Fruit fly (Drosophila melanogaster): Measurements from ENCODE around the gene Cht5.

Cht5 gene

DNA sequence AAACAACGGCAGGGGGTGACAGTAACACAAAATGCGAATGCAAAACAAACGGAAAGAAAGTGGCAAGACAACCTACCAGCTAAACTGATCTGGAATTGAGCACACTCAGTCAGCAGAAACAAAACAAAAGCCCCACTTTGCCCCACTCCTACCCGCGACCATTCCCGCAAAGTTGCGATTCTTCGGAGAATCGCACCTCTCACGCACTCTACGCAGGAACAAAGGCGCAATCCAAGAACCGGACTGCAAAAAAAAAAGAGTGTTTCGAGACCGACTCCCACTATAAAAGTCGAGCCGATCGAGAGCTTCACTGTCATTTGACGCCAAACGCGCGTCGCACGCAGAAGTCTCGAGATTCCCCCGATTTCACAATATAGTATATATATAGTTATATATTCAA is at the start of gene Cht5:
TSS of gene Cht5 (plus strand) at position 311 of the 400 bp plus-strand sequence.
- no peak for TF ChIP-seq Sin3A (optimal IDR thresholded peaks at IDR 0.05)

DNA sequence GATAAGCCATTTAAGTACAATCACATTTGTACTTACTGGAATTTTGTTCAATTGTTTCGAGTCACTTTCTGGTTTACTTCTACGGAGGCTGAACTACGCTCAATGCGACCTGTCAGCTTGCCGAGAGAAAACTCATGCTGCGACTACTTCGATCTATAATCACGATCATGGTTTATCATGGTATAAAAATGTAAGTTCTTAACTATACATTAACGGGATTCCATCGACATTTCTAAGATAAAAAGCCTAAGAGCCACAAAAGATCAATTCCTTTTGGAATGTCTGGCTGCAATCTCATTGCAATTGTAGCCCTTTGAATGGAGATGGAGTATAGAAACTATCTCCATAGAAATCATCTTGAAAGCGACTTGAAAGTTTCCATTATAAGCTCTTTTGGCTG is 49.3 kb upstream of the Cht5 start, which contains the start of gene Ubc87F:
TSS of gene Ubc87F (minus strand) at position 101 of the 400 bp plus-strand sequence.
- TF ChIP-seq ttk (optimal IDR thresholded peaks at IDR 0.05) (no peak), h (optimal IDR thresholded peaks at IDR 0.05) (no peak), psq (optimal IDR thresholded peaks at IDR 0.05) (no peak), insv (optimal IDR thresholded peaks at IDR 0.05) (no peak), Myc (optimal IDR thresholded peaks at IDR 0.05) (no peak), Sin3A (optimal IDR thresholded peaks at IDR 0.05) (no peak)

DNA sequence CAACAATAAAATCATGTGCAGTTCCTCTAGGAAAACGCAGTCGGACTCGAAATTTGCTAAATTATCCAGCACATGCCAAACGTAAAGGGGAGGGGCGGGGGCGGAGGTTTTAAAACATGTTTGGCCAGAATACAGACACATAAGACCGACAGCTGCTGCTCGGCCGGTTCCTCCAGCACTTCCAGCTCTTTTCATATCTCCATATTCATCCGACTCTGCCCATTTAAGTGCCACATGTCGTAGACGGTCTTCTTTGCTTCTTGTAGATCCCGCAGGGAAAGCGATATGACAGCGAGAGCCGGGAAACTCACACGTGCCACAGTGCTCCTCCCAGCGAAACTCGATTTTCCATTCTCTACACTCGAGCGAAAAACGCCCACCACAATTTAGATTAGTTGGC is 48.3 kb upstream of the Cht5 start:
- TF ChIP-seq insv (optimal IDR thresholded peaks at IDR 0.05) (no peak), Myc (optimal IDR thresholded peaks at IDR 0.05) (no peak), psq (optimal IDR thresholded peaks at IDR 0.05) (no peak), Sin3A (optimal IDR thresholded peaks at IDR 0.05) (no peak), h (optimal IDR thresholded peaks at IDR 0.05) (no peak), ttk (optimal IDR thresholded peaks at IDR 0.05) (no peak)

DNA sequence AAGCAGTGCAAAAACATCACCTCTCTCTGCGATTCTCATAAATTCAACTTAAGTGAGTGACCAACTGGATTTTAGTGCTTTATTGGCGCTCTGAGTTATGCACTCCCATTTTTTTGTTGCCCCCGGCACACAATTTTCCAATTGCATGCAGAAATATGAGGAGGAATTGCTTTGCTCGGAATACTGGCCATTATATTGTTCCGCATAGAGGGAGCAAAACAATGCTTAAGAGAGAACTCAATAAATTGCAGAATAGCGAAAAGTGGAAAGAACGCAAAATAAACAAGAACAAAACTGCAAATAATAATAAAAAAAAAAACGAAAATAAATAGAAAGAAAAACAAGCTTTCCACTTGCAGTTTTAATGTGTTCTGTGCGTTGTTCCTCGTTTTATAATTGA is 46.6 kb upstream of the Cht5 start:
- TF ChIP-seq ttk (optimal IDR thresholded peaks at IDR 0.05) (no peak), Myc (optimal IDR thresholded peaks at IDR 0.05) (no peak)

DNA sequence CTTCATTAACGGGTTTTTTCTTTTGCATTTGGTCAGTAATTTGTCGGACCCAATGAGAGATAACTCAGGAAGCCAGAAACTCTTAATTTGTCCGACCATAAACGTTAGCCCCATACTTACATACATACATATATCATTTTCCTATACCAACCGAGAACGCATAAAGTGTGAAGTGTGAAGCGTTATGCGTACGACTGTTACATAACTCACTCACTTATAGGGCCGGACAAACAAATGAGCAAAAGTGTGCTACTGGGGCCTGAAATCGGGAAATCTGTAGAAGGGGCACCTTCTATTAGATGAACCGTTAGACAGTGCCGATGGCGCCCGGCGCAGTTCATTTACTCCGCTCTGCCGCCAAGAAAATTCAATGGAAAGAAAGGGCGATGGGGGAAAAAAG is 45.4 kb upstream of the Cht5 start:
- TF ChIP-seq psq (optimal IDR thresholded peaks at IDR 0.05), result no peak
- TF ChIP-seq Sin3A (optimal IDR thresholded peaks at IDR 0.05), result no peak
- no peak for TF ChIP-seq insv (optimal IDR thresholded peaks at IDR 0.05)
- no peak for TF ChIP-seq h (optimal IDR thresholded peaks at IDR 0.05)
- no peak for TF ChIP-seq ttk (optimal IDR thresholded peaks at IDR 0.05)
- TF ChIP-seq Myc (optimal IDR thresholded peaks at IDR 0.05), result no peak

DNA sequence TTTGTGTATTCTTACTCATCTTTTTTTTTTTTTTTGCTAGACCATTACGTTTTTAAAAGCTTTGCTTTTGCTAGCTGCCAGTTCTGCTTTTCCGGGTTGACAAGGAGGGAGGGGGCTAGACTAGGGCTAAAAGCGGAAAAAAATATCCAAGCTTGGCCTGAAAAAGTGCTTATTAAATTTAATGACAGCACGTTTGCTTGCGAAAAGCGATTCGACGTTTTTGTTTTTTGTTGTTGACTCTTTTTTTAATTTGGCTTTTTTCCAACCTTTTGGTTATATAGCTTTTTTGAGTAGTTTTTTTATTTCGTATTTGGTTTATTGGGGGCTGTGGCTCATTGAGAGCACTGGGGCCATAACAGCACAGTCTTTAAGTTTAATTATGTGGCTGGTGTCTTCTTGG is 44.9 kb upstream of the Cht5 start:
- TF ChIP-seq Sin3A (optimal IDR thresholded peaks at IDR 0.05) (no peak), ttk (optimal IDR thresholded peaks at IDR 0.05) (no peak), psq (optimal IDR thresholded peaks at IDR 0.05) (no peak), h (optimal IDR thresholded peaks at IDR 0.05) (no peak), Myc (optimal IDR thresholded peaks at IDR 0.05) (no peak), insv (optimal IDR thresholded peaks at IDR 0.05) (no peak)

DNA sequence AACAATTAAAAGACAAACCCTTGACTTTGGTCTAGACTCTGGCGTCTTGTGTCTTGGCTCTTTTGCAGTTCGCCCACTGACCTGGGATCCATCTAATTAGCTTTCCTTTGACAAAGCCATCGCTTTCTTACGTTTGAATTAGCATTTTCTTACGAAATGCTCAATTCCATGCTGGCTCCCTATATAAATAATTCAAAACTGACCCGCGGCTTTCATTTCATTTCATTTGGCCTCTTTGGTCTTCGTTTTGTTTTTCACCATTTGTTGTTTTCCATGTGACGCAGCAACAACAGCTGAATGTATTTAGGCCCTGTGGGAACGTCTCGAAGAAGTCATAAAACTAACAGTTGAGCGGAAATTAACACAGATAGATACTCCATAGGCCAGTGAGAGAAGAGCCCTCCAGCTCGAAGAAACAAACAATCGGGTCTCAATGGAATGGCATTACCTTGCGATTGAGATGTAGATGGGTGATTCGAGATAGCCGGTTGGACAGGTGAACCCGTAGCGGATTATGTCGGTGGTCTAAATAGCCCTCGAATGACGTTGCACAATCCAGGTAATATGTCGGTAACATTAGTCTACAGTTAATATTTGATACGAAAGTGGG is 43.2 kb upstream of the Cht5 start:
- no peak for TF ChIP-seq insv (optimal IDR thresholded peaks at IDR 0.05)
- TF ChIP-seq Sin3A (optimal IDR thresholded peaks at IDR 0.05), result no peak
- TF ChIP-seq h (optimal IDR thresholded peaks at IDR 0.05), result no peak
- no peak for TF ChIP-seq psq (optimal IDR thresholded peaks at IDR 0.05)
- no peak for TF ChIP-seq Myc (optimal IDR thresholded peaks at IDR 0.05)

DNA sequence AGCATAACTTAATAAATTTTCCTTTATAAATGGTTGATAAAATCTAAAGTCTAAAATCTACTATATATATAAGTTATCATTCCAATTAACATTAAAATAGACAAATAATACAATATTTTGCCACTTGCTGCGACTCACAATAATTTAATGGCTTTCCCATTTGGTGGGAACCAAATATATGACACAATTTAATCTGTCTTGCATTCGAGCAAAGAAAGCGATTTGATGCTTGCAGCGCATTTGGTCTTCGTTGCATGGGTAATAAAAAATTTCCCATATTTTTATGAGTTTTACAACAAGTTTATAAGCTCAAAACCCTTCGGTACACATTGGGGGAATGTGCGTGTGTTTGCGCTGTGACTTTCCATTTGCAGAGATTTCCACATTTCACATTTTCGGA is 40.6 kb upstream of the Cht5 start:
- no peak for TF ChIP-seq Sin3A (optimal IDR thresholded peaks at IDR 0.05)
- TF ChIP-seq Myc (optimal IDR thresholded peaks at IDR 0.05), result no peak
- no peak for TF ChIP-seq ttk (optimal IDR thresholded peaks at IDR 0.05)
- no peak for TF ChIP-seq h (optimal IDR thresholded peaks at IDR 0.05)
- TF ChIP-seq insv (optimal IDR thresholded peaks at IDR 0.05), result no peak

DNA sequence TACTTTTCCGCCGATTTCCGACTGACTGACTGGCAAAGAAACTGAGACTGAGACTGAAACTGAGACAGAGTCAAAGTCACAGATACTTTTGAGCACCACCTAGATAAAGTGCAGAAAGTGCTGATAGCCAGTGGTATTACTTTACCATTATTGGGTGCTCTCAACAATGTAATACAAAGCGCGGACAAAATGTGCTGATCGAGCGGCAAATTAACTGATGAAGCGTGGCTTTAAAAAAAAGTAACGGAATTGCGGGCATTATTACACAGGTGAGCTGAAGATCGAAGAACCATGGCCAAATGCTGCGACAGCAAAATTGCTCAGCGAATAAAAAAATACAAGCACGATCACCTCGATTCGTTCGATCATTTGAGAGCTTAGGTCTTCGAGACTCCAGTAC is 38.5 kb upstream of the Cht5 start:
- TF ChIP-seq insv (optimal IDR thresholded peaks at IDR 0.05) (no peak), Myc (optimal IDR thresholded peaks at IDR 0.05) (no peak), h (optimal IDR thresholded peaks at IDR 0.05) (no peak), ttk (optimal IDR thresholded peaks at IDR 0.05) (no peak), Sin3A (optimal IDR thresholded peaks at IDR 0.05) (no peak), psq (optimal IDR thresholded peaks at IDR 0.05) (no peak)

DNA sequence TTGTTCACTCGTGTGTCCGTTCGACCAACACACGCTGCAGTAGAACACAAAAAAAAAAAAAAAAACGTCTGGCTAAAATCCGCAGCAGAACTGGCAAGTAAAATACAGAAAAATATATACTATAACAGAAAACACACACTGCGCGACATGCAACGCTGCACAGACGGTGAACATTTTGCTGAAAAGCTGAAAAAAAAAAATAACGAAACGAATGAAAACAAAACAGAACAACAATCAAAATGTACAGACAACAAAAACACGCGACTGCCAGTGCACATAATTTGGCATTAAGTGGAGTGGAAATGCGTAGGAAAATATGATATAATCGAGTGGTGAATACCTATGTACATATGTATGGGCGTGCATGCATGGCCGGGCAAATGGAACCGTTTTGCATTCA is 37.3 kb upstream of the Cht5 start:
- TF ChIP-seq insv (optimal IDR thresholded peaks at IDR 0.05), result no peak
- no peak for TF ChIP-seq ttk (optimal IDR thresholded peaks at IDR 0.05)
- no peak for TF ChIP-seq Myc (optimal IDR thresholded peaks at IDR 0.05)
- no peak for TF ChIP-seq Sin3A (optimal IDR thresholded peaks at IDR 0.05)
- TF ChIP-seq h (optimal IDR thresholded peaks at IDR 0.05), result no peak
- no peak for TF ChIP-seq psq (optimal IDR thresholded peaks at IDR 0.05)

DNA sequence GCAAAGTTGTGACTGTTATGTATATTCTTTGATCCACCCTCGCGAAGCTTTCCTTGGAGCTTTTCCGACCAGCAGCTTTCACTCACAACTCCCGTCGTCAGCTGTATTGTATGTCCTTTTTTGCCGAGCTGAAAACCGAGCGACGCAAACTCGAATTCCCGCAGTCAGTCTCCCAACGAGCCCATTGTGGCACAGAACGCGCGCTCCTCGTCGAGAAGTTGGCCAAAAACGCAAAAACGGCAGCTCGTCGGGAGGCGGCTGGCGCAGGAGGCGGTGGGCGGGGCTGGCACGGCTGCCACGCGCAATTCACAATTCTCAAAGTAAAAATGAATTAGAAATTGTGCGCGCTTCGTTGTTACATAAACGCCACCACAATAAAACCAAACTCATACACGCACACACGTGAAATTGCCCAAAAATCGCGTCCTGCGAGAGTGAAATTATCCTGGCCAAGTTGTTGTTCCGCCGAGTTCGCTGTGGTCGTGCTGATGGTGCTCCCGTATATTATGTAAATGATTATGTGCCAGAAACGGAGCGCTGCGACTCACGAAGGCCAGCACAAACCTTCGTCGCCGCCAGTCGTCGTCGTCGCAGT is 31.9 kb upstream of the Cht5 start:
- TF ChIP-seq psq (optimal IDR thresholded peaks at IDR 0.05) (no peak), h (optimal IDR thresholded peaks at IDR 0.05) (no peak), ttk (optimal IDR thresholded peaks at IDR 0.05) (no peak), Myc (optimal IDR thresholded peaks at IDR 0.05) (no peak), Sin3A (optimal IDR thresholded peaks at IDR 0.05) (no peak), insv (optimal IDR thresholded peaks at IDR 0.05) (no peak)

DNA sequence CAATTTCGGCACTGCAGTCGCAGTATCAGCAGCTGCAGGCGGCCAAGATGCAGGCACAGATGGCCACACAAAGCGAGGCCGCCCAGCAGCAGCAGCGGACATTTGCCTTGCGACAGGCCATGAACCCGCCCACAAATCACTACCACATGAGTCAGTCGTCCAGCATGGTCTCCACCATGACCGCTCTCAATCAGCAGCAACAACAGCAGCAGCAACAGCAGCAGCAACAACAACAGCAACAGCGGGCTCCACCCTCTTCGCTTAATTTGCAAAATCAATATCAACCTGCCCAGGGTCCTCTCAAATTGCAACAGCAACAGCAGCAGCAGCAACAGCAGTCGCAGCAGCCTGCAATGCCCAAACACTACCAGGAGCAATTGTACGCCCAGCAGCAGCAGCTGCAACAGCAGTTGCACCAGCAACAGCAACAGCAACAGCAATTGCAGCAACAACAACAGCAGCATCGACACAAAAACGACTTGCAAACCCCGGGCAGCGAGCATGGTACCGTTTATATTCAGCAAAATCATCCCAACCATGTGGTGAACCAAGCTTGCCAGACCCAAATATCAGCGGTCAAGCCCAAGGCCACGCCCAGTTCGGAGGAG is 21.2 kb upstream of the Cht5 start:
- no peak for TF ChIP-seq insv (optimal IDR thresholded peaks at IDR 0.05)
- TF ChIP-seq psq (optimal IDR thresholded peaks at IDR 0.05), result no peak
- no peak for TF ChIP-seq h (optimal IDR thresholded peaks at IDR 0.05)
- no peak for TF ChIP-seq Sin3A (optimal IDR thresholded peaks at IDR 0.05)
- no peak for TF ChIP-seq ttk (optimal IDR thresholded peaks at IDR 0.05)
- TF ChIP-seq Myc (optimal IDR thresholded peaks at IDR 0.05), result no peak

DNA sequence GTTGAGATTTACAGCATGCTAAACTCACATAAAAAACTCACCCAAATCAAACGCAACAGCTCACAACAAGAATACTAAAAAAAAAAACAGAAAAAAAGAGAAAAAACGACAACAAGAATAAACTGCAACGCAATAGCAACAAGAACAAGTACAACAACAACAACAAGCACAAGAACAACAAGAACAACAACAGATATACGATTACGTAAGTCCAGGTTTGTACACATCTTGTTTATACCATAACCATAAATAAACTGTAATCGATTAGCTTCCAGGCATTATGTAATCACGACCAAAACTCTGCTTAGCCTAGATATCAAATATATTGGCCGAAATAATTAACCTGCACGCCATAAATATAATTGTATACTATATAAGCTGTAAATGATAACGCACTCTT is 5.8 kb upstream of the Cht5 start:
- TF ChIP-seq insv (optimal IDR thresholded peaks at IDR 0.05) (no peak), psq (optimal IDR thresholded peaks at IDR 0.05) (no peak), Sin3A (optimal IDR thresholded peaks at IDR 0.05) (no peak)

Data from Kc167 (cell line).